Worm (Caenorhabditis elegans) whole organism, L1 larva: Measurements from ENCODE around the gene vps-33.2.

ENCODE experiments used
- aha-1 ChIP-seq: fragments of 150-350 bp; optimal IDR thresholded peaks from 2 replicates; lab custom pipeline; 2014; ENCODE audit warnings: missing biosample characterization, missing genetic modification characterization
- aly-2 ChIP-seq: fragments of 150-350 bp; optimal IDR thresholded peaks from 2 replicates; lab custom pipeline; 2014; ENCODE audit warnings: missing biosample characterization, missing genetic modification characterization
- ceh-8 ChIP-seq: fragments of 200-800 bp; sonication (Bioruptor generic); optimal IDR thresholded peaks from 2 replicates; lab custom pipeline; 2018; ENCODE audit warnings: mild to moderate bottlenecking, missing genetic modification characterization, moderate library complexity, missing compliant biosample characterization
- ceh-82 ChIP-seq, 3 experiments: fragments of 150-350 bp in 1 of 3; sonication (generic microtip) in 2 of 3; optimal IDR thresholded peaks; 2 replicates each; lab custom pipeline; 2014 to 2017; ENCODE audit warnings: missing biosample characterization in 3 of 3, missing genetic modification characterization in 3 of 3
- ceh-88 ChIP-seq: fragments of 200-800 bp; sonication (Bioruptor generic); IDR thresholded peaks from 2 replicates; pipeline ENCODE4 v1.3.6; 2022; ENCODE audit warnings: missing genetic modification characterization, missing compliant biosample characterization
- ces-1 ChIP-seq: fragments of 150-350 bp; optimal IDR thresholded peaks from 2 replicates; lab custom pipeline; 2014; ENCODE audit warnings: missing biosample characterization, missing genetic modification reagents, missing genetic modification characterization
- efl-1 ChIP-seq, 4 experiments: fragments of 150-350 bp; optimal IDR thresholded peaks in 3 of 4; peaks in 1 of 4; 1 replicate in 1 of 4; 2 replicates in 3 of 4; lab custom pipeline; 2014; ENCODE audit warnings: missing biosample characterization in 2 of 4, missing genetic modification characterization in 2 of 4, missing genetic modification reagents in 2 of 4
- egl-13 ChIP-seq: sonication (generic microtip); optimal IDR thresholded peaks from 2 replicates; lab custom pipeline; 2016; ENCODE audit warnings: missing genotype, missing genetic modification reagents, missing genetic modification characterization, missing compliant biosample characterization
- egl-27 ChIP-seq, 2 experiments: fragments of 150-350 bp in 1 of 2; sonication (generic microtip); optimal IDR thresholded peaks; 3 replicates each; lab custom pipeline; 2017 to 2018; ENCODE audit warnings: missing biosample characterization in 2 of 2, missing genetic modification characterization in 2 of 2, missing genetic modification reagents in 2 of 2
- elt-2 ChIP-seq: sonication (generic microtip); optimal IDR thresholded peaks from 2 replicates; lab custom pipeline; 2016; ENCODE audit warnings: missing genetic modification characterization, mild to moderate bottlenecking, inconsistent platforms, missing compliant biosample characterization, missing genetic modification reagents
- elt-3 ChIP-seq, 6 experiments: fragments of 150-350 bp in 1 of 6; sonication (generic microtip); optimal IDR thresholded peaks; 2 replicates each; lab custom pipeline; 2017 to 2018; ENCODE audit warnings: missing biosample characterization in 6 of 6, missing genetic modification characterization in 6 of 6, inconsistent platforms in 1 of 6
- fkh-10 ChIP-seq: sonication (generic microtip); optimal IDR thresholded peaks from 2 replicates; lab custom pipeline; 2017; ENCODE audit warnings: missing biosample characterization, missing genetic modification reagents, missing genetic modification characterization
- hlh-4 ChIP-seq: sonication (generic microtip); optimal IDR thresholded peaks from 2 replicates; lab custom pipeline; 2016; ENCODE audit warnings: mild to moderate bottlenecking, missing genetic modification characterization, missing compliant biosample characterization
- jun-1 ChIP-seq: fragments of 150-350 bp; optimal IDR thresholded peaks from 2 replicates; lab custom pipeline; 2014; ENCODE audit warnings: missing biosample characterization, missing genetic modification reagents, missing genetic modification characterization
- lin-13 ChIP-seq: fragments of 150-350 bp; optimal IDR thresholded peaks from 2 replicates; lab custom pipeline; 2014; ENCODE audit warnings: missing biosample characterization, missing genetic modification reagents, missing genetic modification characterization
- lin-15B ChIP-seq: fragments of 150-350 bp; sonication (generic microtip); optimal IDR thresholded peaks from 3 replicates; lab custom pipeline; 2014; ENCODE audit warnings: missing biosample characterization, missing genetic modification characterization
- lin-39 ChIP-seq: fragments of 150-350 bp; optimal IDR thresholded peaks from 2 replicates; lab custom pipeline; 2014; ENCODE audit warnings: missing biosample characterization, missing genetic modification reagents, missing genetic modification characterization
- lsy-2 ChIP-seq, 2 experiments: fragments of 150-350 bp; optimal IDR thresholded peaks; 2 replicates each; lab custom pipeline; 2014; ENCODE audit warnings: missing biosample characterization in 2 of 2, missing genetic modification characterization in 2 of 2
- mdl-1 ChIP-seq, 2 experiments: fragments of 150-350 bp; optimal IDR thresholded peaks; 2 replicates each; lab custom pipeline; 2014 to 2017; ENCODE audit warnings: missing biosample characterization in 2 of 2, missing genetic modification characterization in 2 of 2, inconsistent platforms in 1 of 2
- mef-2 ChIP-seq: fragments of 150-350 bp; optimal IDR thresholded peaks from 2 replicates; lab custom pipeline; 2014; ENCODE audit warnings: missing biosample characterization, missing genetic modification characterization
- mep-1 ChIP-seq: fragments of 150-350 bp; optimal IDR thresholded peaks from 2 replicates; lab custom pipeline; 2014; ENCODE audit warnings: missing biosample characterization, missing genetic modification characterization
- nhr-237 ChIP-seq: fragments of 150-350 bp; optimal IDR thresholded peaks from 2 replicates; lab custom pipeline; 2014; ENCODE audit warnings: missing biosample characterization, missing genetic modification characterization
- nhr-47 ChIP-seq: sonication (generic microtip); optimal IDR thresholded peaks from 2 replicates; lab custom pipeline; 2016; ENCODE audit warnings: mild to moderate bottlenecking, missing genetic modification characterization, moderate library complexity, missing compliant biosample characterization
- nhr-76 ChIP-seq: sonication (generic microtip); optimal IDR thresholded peaks from 2 replicates; lab custom pipeline; 2017; ENCODE audit warnings: missing biosample characterization, missing genetic modification characterization
- nhr-84 ChIP-seq: sonication (generic microtip); optimal IDR thresholded peaks from 2 replicates; lab custom pipeline; 2017; ENCODE audit warnings: missing biosample characterization, missing genetic modification characterization
- nhr-85 ChIP-seq: sonication (generic microtip); peaks from one replicate; lab custom pipeline; 2016; ENCODE audit warnings: missing genetic modification characterization, inconsistent platforms, missing compliant biosample characterization
- nhr-90 ChIP-seq: sonication (generic microtip); optimal IDR thresholded peaks from 2 replicates; lab custom pipeline; 2016; ENCODE audit warnings: mild to moderate bottlenecking, missing genetic modification characterization, missing compliant biosample characterization; ENCODE audit not compliant: poor library complexity
- pag-3 ChIP-seq: sonication (generic microtip); optimal IDR thresholded peaks from 2 replicates; lab custom pipeline; 2017; ENCODE audit warnings: missing genetic modification characterization, mild to moderate bottlenecking, missing compliant biosample characterization, antibody characterized with exemption, borderline replicate concordance; ENCODE audit not compliant: insufficient read depth
- snpc-4 ChIP-seq: fragments of 150-350 bp; optimal IDR thresholded peaks from 2 replicates; lab custom pipeline; 2014; ENCODE audit warnings: missing biosample characterization, missing genetic modification characterization
- sox-4 ChIP-seq: sonication (generic microtip); optimal IDR thresholded peaks from 2 replicates; lab custom pipeline; 2016; ENCODE audit warnings: missing genetic modification characterization, missing compliant biosample characterization
- sptf-1 ChIP-seq: fragments of 150-350 bp; optimal IDR thresholded peaks from 2 replicates; lab custom pipeline; 2014; ENCODE audit warnings: missing biosample characterization, missing genetic modification characterization
- sup-37 ChIP-seq: fragments of 200-800 bp; sonication (Bioruptor generic); optimal IDR thresholded peaks from 2 replicates; lab custom pipeline; 2018; ENCODE audit warnings: mild to moderate bottlenecking, missing genetic modification characterization, missing compliant biosample characterization
- tbx-2 ChIP-seq: sonication (generic microtip); optimal IDR thresholded peaks from 2 replicates; lab custom pipeline; 2016; ENCODE audit warnings: missing genetic modification characterization, missing compliant biosample characterization
- unc-130 ChIP-seq: fragments of 150-350 bp; optimal IDR thresholded peaks from 2 replicates; lab custom pipeline; 2017; ENCODE audit warnings: missing biosample characterization, missing genetic modification characterization, inconsistent platforms
- unc-30 ChIP-seq: sonication (generic microtip); optimal IDR thresholded peaks from 2 replicates; lab custom pipeline; 2017; ENCODE audit warnings: missing biosample characterization, missing genetic modification characterization
- unc-62 ChIP-seq: fragments of 150-350 bp; optimal IDR thresholded peaks from 2 replicates; lab custom pipeline; 2014; ENCODE audit warnings: missing biosample characterization, missing genetic modification reagents, missing genetic modification characterization
- unc-98 ChIP-seq: fragments of 200-800 bp; sonication (Bioruptor generic); IDR thresholded peaks from 2 replicates; pipeline ENCODE4 v1.3.6; 2022; ENCODE audit warnings: missing genetic modification characterization, missing compliant biosample characterization
- xbp-1 ChIP-seq: sonication (generic microtip); optimal IDR thresholded peaks from 2 replicates; lab custom pipeline; 2016; ENCODE audit warnings: missing genetic modification characterization, missing compliant biosample characterization
- zip-4 ChIP-seq: fragments of 200-800 bp; sonication (Bioruptor generic); optimal IDR thresholded peaks from 2 replicates; lab custom pipeline; 2018; ENCODE audit warnings: mild to moderate bottlenecking, missing genetic modification characterization, moderate library complexity, missing compliant biosample characterization
- ztf-11 ChIP-seq, 2 experiments: sonication (generic microtip); optimal IDR thresholded peaks; 2 replicates each; lab custom pipeline; 2016 to 2017; ENCODE audit warnings: missing genetic modification characterization in 2 of 2, missing biosample characterization in 1 of 2, missing compliant biosample characterization in 1 of 2
- ztf-4 ChIP-seq: fragments of 150-350 bp; optimal IDR thresholded peaks from 2 replicates; lab custom pipeline; 2014; ENCODE audit warnings: missing biosample characterization, missing genetic modification characterization

The vps-33.2 gene

DNA sequence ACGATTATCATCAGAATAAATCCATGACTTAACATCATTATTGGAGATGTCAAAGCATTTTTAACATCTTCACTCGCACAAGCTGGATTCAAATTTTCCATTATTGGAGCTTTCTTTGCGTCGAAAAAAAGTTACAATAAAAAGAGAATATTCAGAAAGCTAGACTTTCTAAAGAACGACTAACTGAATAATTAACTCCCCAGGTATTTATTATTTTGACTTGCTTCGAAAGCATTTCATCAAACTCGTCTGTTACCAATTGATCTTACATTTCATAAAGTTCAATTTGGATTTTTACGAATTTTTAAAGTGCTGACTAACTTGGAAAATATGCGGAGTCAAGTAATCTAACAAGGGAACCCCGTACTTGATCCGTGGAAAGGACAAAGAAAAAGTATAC is 25.4 kb upstream of the vps-33.2 start, which contains the start of gene sra-29:
sra-29 (minus strand) TSS at position 101 of the 400 bp plus-strand sequence.
- TF ChIP-seq nhr-237 (no peak), mdl-1 (tag; optimal IDR thresholded peaks at IDR 0.05; lab: Kevin White, UChicago) (no peak), mep-1 (tag; lab: Kevin White, UChicago) (no peak), sptf-1 (tag; lab: Kevin White, UChicago) (no peak), unc-62 (GFP tag; lab: Kevin White, UChicago) (no peak), hlh-4 (tag; lab: Kevin White, UChicago) (no peak), elt-3 (tag; optimal IDR thresholded peaks at IDR 0.05; lab: Kevin White, UChicago) (no peak), tbx-2 (tag; lab: Kevin White, UChicago) (no peak), aha-1 (no peak), lin-39 (no peak), egl-13 (no peak), ceh-82 (tag; optimal IDR thresholded peaks at IDR 0.05; lab: Kevin White, UChicago) (no peak), zip-4 (GFP tag; lab: Kevin White, UChicago) (no peak), ceh-88 (GFP tag; lab: Robert Waterston, UW) (no peak), nhr-76 (tag; lab: Kevin White, UChicago) (no peak)

DNA sequence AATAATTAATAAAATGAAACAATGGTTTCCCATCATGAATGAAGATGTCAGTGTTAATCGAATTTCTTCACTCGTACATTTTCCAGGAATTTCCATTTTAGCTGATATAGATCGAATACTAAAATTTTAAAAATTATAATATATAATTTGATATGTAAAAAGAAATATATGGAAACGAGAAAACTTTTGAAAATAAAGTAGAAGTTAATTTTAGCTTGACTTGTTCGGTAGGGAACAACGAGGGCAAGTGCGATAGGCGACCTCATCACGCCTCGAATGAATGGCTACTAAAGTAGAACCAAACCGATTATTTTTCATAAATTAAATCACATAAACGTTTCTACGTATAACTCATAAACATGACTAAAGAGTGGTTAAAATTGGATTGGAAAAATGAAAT is 22.6 kb upstream of the vps-33.2 start, which contains the start of gene sra-31:
sra-31 (minus strand) TSS at position 101 of the 400 bp plus-strand sequence.
- no peak for TF ChIP-seq unc-130
- TF ChIP-seq nhr-85 (tag; lab: Kevin White, UChicago), result no peak
- TF ChIP-seq aly-2 (tag; lab: Kevin White, UChicago), result no peak
- TF ChIP-seq nhr-47 (tag; lab: Kevin White, UChicago), result no peak
- TF ChIP-seq lin-39, result no peak
- TF ChIP-seq elt-2 (tag; lab: Kevin White, UChicago), result no peak
- no peak for TF ChIP-seq ceh-88 (GFP tag; lab: Robert Waterston, UW)
- no peak for TF ChIP-seq aha-1
- no peak for TF ChIP-seq egl-27 (tag; optimal IDR thresholded peaks at IDR 0.05; lab: Kevin White, UChicago)
- TF ChIP-seq unc-30 (tag; lab: Kevin White, UChicago), result no peak
- TF ChIP-seq tbx-2 (tag; lab: Kevin White, UChicago), result no peak
- no peak for TF ChIP-seq unc-62 (GFP tag; lab: Kevin White, UChicago)
- TF ChIP-seq lin-13 (GFP tag; lab: Kevin White, UChicago), result no peak

DNA sequence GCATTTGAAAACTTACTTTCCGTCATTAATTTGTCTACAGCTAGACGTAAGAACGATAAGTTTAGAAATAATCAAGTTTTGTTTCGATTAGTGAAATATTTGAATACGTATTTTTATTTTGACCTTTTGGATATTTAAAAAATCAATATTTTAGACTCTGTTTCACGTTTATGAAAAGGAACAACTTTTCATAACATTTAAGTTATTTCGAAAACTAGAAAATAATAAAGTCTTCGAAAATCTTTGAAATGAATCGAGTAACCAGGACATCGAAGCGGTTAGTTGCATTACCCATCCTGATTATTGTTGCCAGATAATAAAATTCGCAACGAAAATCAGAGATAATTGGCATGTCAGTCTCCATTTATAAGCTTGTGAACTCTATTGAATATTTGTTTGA is 19.8 kb upstream of the vps-33.2 start, which contains the start of gene C56C10.6:
C56C10.6 (minus strand) TSS at position 101 of the 400 bp plus-strand sequence.
- TF ChIP-seq unc-98 (GFP tag; lab: Robert Waterston, UW) (no peak), lin-15B (tag; lab: Kevin White, UChicago) (no peak), jun-1 (tag; lab: Kevin White, UChicago) (no peak), efl-1 (optimal IDR thresholded peaks at IDR 0.05; lab: Kevin White, UChicago) (no peak), efl-1 (GFP tag; optimal IDR thresholded peaks at IDR 0.05 in 1 of 2; lab: Kevin White, UChicago) (peak in 1 of 2 experiments; percentile 28), xbp-1 (tag; lab: Kevin White, UChicago) (no peak), elt-3 (tag; optimal IDR thresholded peaks at IDR 0.05; lab: Kevin White, UChicago) (no peak)

DNA sequence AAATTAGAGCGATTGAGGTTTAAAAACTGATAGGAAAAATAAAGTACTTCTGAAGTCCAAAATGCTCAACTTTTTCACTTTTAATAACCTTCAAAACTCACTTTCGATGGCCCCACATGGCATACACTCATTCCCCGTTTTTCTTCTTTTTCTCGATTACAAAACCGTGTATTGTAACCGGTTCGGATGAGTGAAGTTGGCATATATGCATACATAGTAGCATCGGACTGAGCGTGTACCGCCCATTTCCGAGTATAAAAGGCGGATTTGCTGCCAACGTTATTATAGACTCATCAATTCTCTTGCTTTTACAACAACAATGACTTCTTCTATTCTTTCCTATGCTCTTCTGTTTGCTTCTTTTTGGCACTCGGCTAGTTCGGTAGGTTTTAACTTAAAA is 18.3 kb upstream of the vps-33.2 start, which contains the start of gene C56C10.4:
C56C10.4 (plus strand) TSS at position 301 of the 400 bp plus-strand sequence.
- no peak for TF ChIP-seq ces-1 (GFP tag; lab: Kevin White, UChicago)
- TF ChIP-seq, all 84 proteins: peak for 0

DNA sequence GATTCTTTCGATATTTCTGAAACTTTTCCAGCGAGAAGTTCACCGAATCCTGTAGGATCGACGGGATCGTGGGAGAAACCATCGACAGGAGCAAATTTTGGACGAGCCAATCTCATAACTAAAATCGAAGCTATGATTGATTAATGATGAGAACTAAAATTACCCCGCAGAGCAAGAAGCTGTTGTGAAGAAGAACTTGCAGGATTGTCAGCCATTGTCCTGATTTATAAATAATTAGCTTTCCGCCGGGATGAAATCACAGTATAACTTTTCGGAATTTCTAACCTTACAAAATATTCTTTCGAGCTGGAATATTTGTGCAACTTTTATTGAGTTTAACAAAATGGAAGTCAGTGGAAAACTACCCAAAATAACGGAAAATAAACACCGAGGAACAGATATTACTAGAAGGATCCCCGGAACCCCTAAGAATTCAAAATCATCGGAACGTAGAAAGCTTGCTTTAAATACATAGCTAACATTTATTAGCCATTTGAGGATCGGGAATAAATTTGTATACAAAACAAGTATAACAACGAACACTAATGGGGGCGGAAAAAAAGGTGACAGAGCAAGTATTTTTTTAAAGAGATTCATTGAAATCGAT is 13.6 kb upstream of the vps-33.2 start, which contains the start of gene C56C10.7:
C56C10.7 (minus strand) TSS at position 312 of the 607 bp plus-strand sequence.
- no peak for TF ChIP-seq ztf-4
- no peak for TF ChIP-seq ceh-88 (GFP tag; lab: Robert Waterston, UW)
- TF ChIP-seq ceh-82 (tag; optimal IDR thresholded peaks at IDR 0.05; lab: Kevin White, UChicago), result peak in 1 of 3 experiments; percentile 16
- peak; percentile 39 for TF ChIP-seq nhr-90
- TF ChIP-seq unc-98 (GFP tag; lab: Robert Waterston, UW), result no peak
- no peak for TF ChIP-seq nhr-84 (tag; lab: Kevin White, UChicago)
- TF ChIP-seq aly-2 (tag; lab: Kevin White, UChicago), result peak; percentile 75
- no peak for TF ChIP-seq sup-37 (GFP tag; lab: Kevin White, UChicago)
- peak in 1 of 2 experiments; percentile 3 for TF ChIP-seq ztf-11 (tag; optimal IDR thresholded peaks at IDR 0.05; lab: Kevin White, UChicago)
- no peak for TF ChIP-seq xbp-1 (tag; lab: Kevin White, UChicago)
- no peak for TF ChIP-seq ceh-8 (GFP tag; lab: Kevin White, UChicago)
- TF ChIP-seq mep-1 (tag; lab: Kevin White, UChicago), result no peak
- peak in 1 of 2 experiments; percentile 15 for TF ChIP-seq lsy-2 (tag; optimal IDR thresholded peaks at IDR 0.05; lab: Kevin White, UChicago)
- TF ChIP-seq lin-13 (GFP tag; lab: Kevin White, UChicago), result no peak
- TF ChIP-seq snpc-4 (tag; lab: Kevin White, UChicago), result no peak
- TF ChIP-seq nhr-85 (tag; lab: Kevin White, UChicago), result peak; percentile 24
- TF ChIP-seq pag-3 (tag; lab: Kevin White, UChicago), result no peak
- TF ChIP-seq fkh-10, result no peak
- no peak for TF ChIP-seq sox-4 (tag; lab: Kevin White, UChicago)
- TF ChIP-seq mef-2 (tag; lab: Kevin White, UChicago), result no peak
- no peak for TF ChIP-seq unc-130
- no peak for TF ChIP-seq nhr-47 (tag; lab: Kevin White, UChicago)
